Worm (Caenorhabditis elegans): ENCODE measurements around the gene srh-236.

DNA sequence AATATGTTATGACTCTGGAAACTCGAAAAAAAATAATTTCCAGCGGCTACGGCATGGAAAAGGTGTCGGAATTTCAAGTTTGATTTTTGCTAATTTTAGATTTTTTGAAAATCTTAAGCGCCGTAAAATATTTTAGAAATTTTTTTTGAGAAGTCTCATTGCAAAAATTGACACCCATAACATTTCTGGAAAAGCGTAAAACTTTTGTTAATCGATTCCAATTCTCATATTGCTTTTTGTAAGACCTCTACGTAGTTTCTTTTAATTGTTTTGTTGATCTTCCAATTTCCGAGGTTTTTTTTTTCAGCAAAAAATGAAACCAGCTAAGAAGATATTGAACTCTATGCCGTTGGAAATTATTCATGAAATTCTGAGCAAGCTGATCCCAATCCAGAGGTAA lies 47.0 kb upstream of the srh-236 start, which contains the start of gene fbxa-85:
- TF ChIP-seq ref-1 (GFP tag; conservative IDR thresholded peaks at IDR 0.05) = no peak
- TF ChIP-seq med-1 (GFP tag; optimal IDR thresholded peaks at IDR 0.05; ENCODE audit: insufficient read depth) = no peak
- no peak for TF ChIP-seq tab-1 (GFP tag; IDR thresholded peaks at IDR 0.05)
- TF ChIP-seq ztf-23 (GFP tag; IDR thresholded peaks at IDR 0.05) = no peak
- no peak for TF ChIP-seq klf-2 (GFP tag; conservative IDR thresholded peaks at IDR 0.05)
- TF ChIP-seq cog-1 (tag; optimal IDR thresholded peaks at IDR 0.05) = no peak
- TF ChIP-seq T22C8.4 (GFP tag; IDR thresholded peaks at IDR 0.05) = no peak
